Fruit fly (Drosophila melanogaster): Measurements from ENCODE around the gene kar.

The kar gene

dm6 chr3R:12720344-12721200 is 31.4 kb upstream of the kar start (continued):
- TF ChIP-seq knrl (GFP tag; IDR thresholded peaks at IDR 0.05; ENCODE audit: partially characterized antibody) (no peak), CG3281 (GFP tag; optimal IDR thresholded peaks at IDR 0.05) (peak; percentile 23), CG14441 (GFP tag; IDR thresholded peaks at IDR 0.05) (no peak), D (optimal IDR thresholded peaks at IDR 0.05) (no peak), D (GFP tag; optimal IDR thresholded peaks at IDR 0.05) (no peak), D19B (GFP tag; optimal IDR thresholded peaks at IDR 0.05) (no peak), jumu (GFP tag; optimal IDR thresholded peaks at IDR 0.05) (no peak), Rx (GFP tag; IDR thresholded peaks at IDR 0.05) (no peak), D19A (tag; optimal IDR thresholded peaks at IDR 0.05) (peak; percentile 5), CG12299 (tag; optimal IDR thresholded peaks at IDR 0.05) (no peak), CG6272 (GFP tag; IDR thresholded peaks at IDR 0.05) (no peak), bcd (GFP tag; optimal IDR thresholded peaks at IDR 0.05) (no peak), Side (GFP tag; optimal IDR thresholded peaks at IDR 0.05) (no peak), CG34376 (GFP tag; optimal IDR thresholded peaks at IDR 0.05) (peak; percentile 48), pita (GFP tag; optimal IDR thresholded peaks at IDR 0.05) (no peak), tna (GFP tag; IDR thresholded peaks at IDR 0.05; ENCODE audit: partially characterized antibody) (no peak), lab (GFP tag; optimal IDR thresholded peaks at IDR 0.05) (peak; percentile 40), mirr (GFP tag; optimal IDR thresholded peaks at IDR 0.05) (peak; percentile 56), HmgZ (tag; optimal IDR thresholded peaks at IDR 0.05) (peak; percentile 15), CG1792 (GFP tag; optimal IDR thresholded peaks at IDR 0.05) (no peak), TFAM (GFP tag; optimal IDR thresholded peaks at IDR 0.05) (no peak), Meics (GFP tag; optimal IDR thresholded peaks at IDR 0.05) (peak; percentile 8), cwo (GFP tag; optimal IDR thresholded peaks at IDR 0.05) (peak; percentile 22), Med (GFP tag) (peak; percentile 62), odd (GFP tag; optimal IDR thresholded peaks at IDR 0.05) (no peak), GATAe (GFP tag; conservative IDR thresholded peaks at IDR 0.05) (0 out of 2 replicates have a peak, but pooled peaks have one; percentile 41), Dip3 (GFP tag; optimal IDR thresholded peaks at IDR 0.05) (no peak), YL-1 (GFP tag; optimal IDR thresholded peaks at IDR 0.05) (no peak), ERR (GFP tag; optimal IDR thresholded peaks at IDR 0.05) (no peak), CG1233 (GFP tag; optimal IDR thresholded peaks at IDR 0.05) (no peak), row (GFP tag; IDR thresholded peaks at IDR 0.05) (peak; percentile 23; the same call in 1 of the 3 replicates), CG7987 (GFP tag; optimal IDR thresholded peaks at IDR 0.05) (peak; percentile 50), ranshi (GFP tag; IDR thresholded peaks at IDR 0.05) (no peak), Drgx (GFP tag; IDR thresholded peaks at IDR 0.05) (0 out of 2 replicates have a peak, but pooled peaks have one; percentile 5), CG7745 (tag; optimal IDR thresholded peaks at IDR 0.05) (no peak), exex (tag; optimal IDR thresholded peaks at IDR 0.05) (peak; percentile 98), BtbVII (GFP tag; optimal IDR thresholded peaks at IDR 0.05) (peak; percentile 8), PHDP (tag; optimal IDR thresholded peaks at IDR 0.05) (peak; percentile 6), CG3407 (GFP tag; optimal IDR thresholded peaks at IDR 0.05) (no peak), ems (GFP tag; optimal IDR thresholded peaks at IDR 0.05) (no peak), sug (tag; optimal IDR thresholded peaks at IDR 0.05) (peak; percentile 80), CG10431 (GFP tag; optimal IDR thresholded peaks at IDR 0.05) (no peak), crp (GFP tag; optimal IDR thresholded peaks at IDR 0.05) (peak in 1 of 2 experiments; percentile 0), CG2678 (tag; optimal IDR thresholded peaks at IDR 0.05) (peak; percentile 29)
